Fruit fly (Drosophila melanogaster) whole organism, larva: ENCODE measurements around the gene firl.

Experiments
- noc ChIP-seq: fragments of 200-800 bp; sonication (Bioruptor generic); optimal IDR thresholded peaks from 3 replicates; lab custom pipeline; 2019; ENCODE audit warnings: missing biosample characterization, mild to moderate bottlenecking, missing genetic modification characterization, moderate library complexity

Gene firl

dm6 chr2L:12089145-12089544 lies 22.6 kb upstream of the firl start:
- no peak for TF ChIP-seq noc

- no peak for TF ChIP-seq noc
Measured at dm6 chr2L:12087442-12087841, 20.9 kb upstream of the firl start.

- TF ChIP-seq noc = no peak
Measured at dm6 chr2L:12085619-12086171, 19.1 kb upstream of the firl start, which contains the start of gene prd. Gene prd (minus strand): TSS chr2L:12085827.

dm6 chr2L:12085010-12085409 lies 18.4 kb upstream of the firl start:
- TF ChIP-seq noc = no peak

- no peak for TF ChIP-seq noc
Measured at dm6 chr2L:12081118-12081665, 14.6 kb upstream of the firl start.

- no peak for TF ChIP-seq noc
Measured at dm6 chr2L:12079827-12080381, 13.3 kb upstream of the firl start.

- TF ChIP-seq noc = no peak
Measured at dm6 chr2L:12078695-12079094, 12.1 kb upstream of the firl start.

- no peak for TF ChIP-seq noc
Measured at dm6 chr2L:12078123-12078658, 11.6 kb upstream of the firl start.

- TF ChIP-seq noc = no peak
Measured at dm6 chr2L:12075850-12076249, 9.3 kb upstream of the firl start, which contains the start of gene CG14947. Gene CG14947 (plus strand): TSS chr2L:12076100.

dm6 chr2L:12065683-12066386 lies 740 bp downstream of the firl start:
- no peak for TF ChIP-seq noc

dm6 chr2L:12063035-12063434 lies 3.5 kb downstream of the firl start, which contains the start of gene Rab3-GAP:
Gene Rab3-GAP (minus strand): TSS chr2L:12063184.
- TF ChIP-seq noc = no peak

- no peak for TF ChIP-seq noc
Measured at dm6 chr2L:12055837-12056388, 10.7 kb downstream of the firl start, which contains the start of the genes JhI-21, RpL7-like and CG34164. Gene JhI-21 (minus strand): TSS chr2L:12056042. Gene RpL7-like (plus strand): TSS chr2L:12056326. Gene CG34164 (plus strand): TSS chr2L:12056348.

- TF ChIP-seq noc = no peak
Measured at dm6 chr2L:12053365-12053764, 13.2 kb downstream of the firl start.

dm6 chr2L:12049133-12049532 lies 17.4 kb downstream of the firl start, which contains the start of gene PLCXD:
Gene PLCXD (plus strand): TSS chr2L:12049418.
- no peak for TF ChIP-seq noc

dm6 chr2L:12048723-12049122 lies 17.9 kb downstream of the firl start, which contains the start of gene Plzf:
Gene Plzf (minus strand): TSS chr2L:12048918.
- no peak for TF ChIP-seq noc

- TF ChIP-seq noc = peak; percentile 50
Measured at dm6 chr2L:12046856-12047230, 19.7 kb downstream of the firl start.
